Worm (Caenorhabditis elegans): ENCODE results near the gene nhr-72.

DNA sequence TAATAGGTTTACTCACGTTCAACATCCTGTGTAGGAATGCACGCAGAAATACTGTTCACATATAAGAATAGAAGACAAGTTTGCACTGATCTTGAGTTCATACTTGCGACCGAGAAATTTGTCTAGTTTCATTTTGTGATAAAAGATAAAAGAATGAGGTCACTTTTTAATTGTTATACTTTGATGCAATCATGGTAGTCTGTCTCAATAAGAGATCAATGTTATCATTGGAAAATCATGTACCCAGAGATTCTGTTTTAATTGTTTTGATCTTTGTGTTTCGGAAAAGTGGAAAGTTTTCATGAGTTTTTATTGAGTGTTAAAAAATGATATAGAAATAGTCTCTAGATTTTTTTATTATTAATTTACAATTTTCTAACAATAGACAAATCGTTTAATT is 18.2 kb downstream of the nhr-72 start, which contains the start of gene F54D10.9:
- TF ChIP-seq ccch-3 (GFP tag; optimal IDR thresholded peaks at IDR 0.05) (no peak), repo-1 (tag; optimal IDR thresholded peaks at IDR 0.05) (no peak), ama-1 (optimal IDR thresholded peaks at IDR 0.05) (no peak), ama-1 (GFP tag; optimal IDR thresholded peaks at IDR 0.05) (no peak), B0035.1 (tag; optimal IDR thresholded peaks at IDR 0.05) (no peak), B0019.2 (GFP tag; conservative IDR thresholded peaks at IDR 0.05) (no peak), ztf-22 (GFP tag; optimal IDR thresholded peaks at IDR 0.05) (no peak), tlf-1 (GFP tag; optimal IDR thresholded peaks at IDR 0.05) (no peak)

Data from whole organism, young adult.